ENCODE assay signal across 5 worm cellular contexts in the genomic region with DNA sequence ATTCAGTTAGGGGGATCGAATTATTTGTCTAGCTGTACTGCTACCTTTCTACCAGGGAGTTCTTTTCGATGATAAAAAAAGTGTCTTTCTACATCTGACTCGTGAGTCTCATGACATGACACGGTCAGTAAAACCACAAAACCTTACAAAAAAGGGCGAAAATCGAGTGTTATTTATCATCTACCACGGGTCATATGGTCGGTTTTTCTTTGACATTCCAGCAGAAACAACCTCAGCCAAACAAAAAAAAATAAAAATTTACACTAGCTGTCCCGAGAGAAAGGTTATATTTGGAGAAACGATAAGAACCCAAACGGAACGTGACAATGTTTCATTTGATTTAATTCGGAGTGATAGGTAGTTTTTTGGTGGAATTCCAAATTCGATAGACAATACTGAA.
TF ChIP-seq lines count a peak whose summit lies in the region.

No protein-coding gene starts in this region.

TF ChIP-seq in whole organism, L1 larva, 84 proteins besides CTCF, POLR2A, EP300 and RAD21 (continues in another document):
- TF ChIP-seq unc-130 (tag; optimal IDR thresholded peaks at IDR 0.05; lab: Kevin White, UChicago) (no peak), nhr-47 (tag; optimal IDR thresholded peaks at IDR 0.05; lab: Kevin White, UChicago) (no peak), fkh-10 (GFP tag; optimal IDR thresholded peaks at IDR 0.05; lab: Kevin White, UChicago) (no peak), C16A3.4 (tag; optimal IDR thresholded peaks at IDR 0.05; lab: Kevin White, UChicago) (no peak), lir-3 (tag; optimal IDR thresholded peaks at IDR 0.05; lab: Kevin White, UChicago; ENCODE audit: poor library complexity) (no peak), nhr-11 (tag; optimal IDR thresholded peaks at IDR 0.05; lab: Kevin White, UChicago) (no peak), aha-1 (tag; optimal IDR thresholded peaks at IDR 0.05; lab: Kevin White, UChicago) (no peak), ets-5 (GFP tag; IDR thresholded peaks at IDR 0.05; lab: Robert Waterston, UW) (no peak), vab-15 (tag; optimal IDR thresholded peaks at IDR 0.05; lab: Kevin White, UChicago) (no peak), ceh-90 (tag; optimal IDR thresholded peaks at IDR 0.05; lab: Kevin White, UChicago) (no peak), zip-4 (GFP tag; optimal IDR thresholded peaks at IDR 0.05; lab: Kevin White, UChicago) (no peak), irx-1 (tag; optimal IDR thresholded peaks at IDR 0.05; lab: Kevin White, UChicago) (no peak), nhr-77 (tag; optimal IDR thresholded peaks at IDR 0.05; lab: Kevin White, UChicago) (no peak), pax-3 (tag; optimal IDR thresholded peaks at IDR 0.05; lab: Kevin White, UChicago) (no peak), lin-13 (GFP tag; optimal IDR thresholded peaks at IDR 0.05; lab: Kevin White, UChicago) (no peak), nhr-20 (tag; optimal IDR thresholded peaks at IDR 0.05; lab: Kevin White, UChicago) (peak; percentile 64), sptf-1 (tag; optimal IDR thresholded peaks at IDR 0.05; lab: Kevin White, UChicago) (no peak), sox-4 (tag; optimal IDR thresholded peaks at IDR 0.05; lab: Kevin White, UChicago) (no peak)

TF ChIP-seq in whole organism, L2 larva, 48 proteins besides CTCF, POLR2A, EP300 and RAD21:
- TF ChIP-seq lsy-2 (tag; optimal IDR thresholded peaks at IDR 0.05; lab: Kevin White, UChicago) (no peak), nhr-25 (tag; optimal IDR thresholded peaks at IDR 0.05; lab: Kevin White, UChicago) (peak; percentile 59), gmeb-1 (tag; optimal IDR thresholded peaks at IDR 0.05; lab: Kevin White, UChicago) (peak; percentile 30)

TF ChIP-seq in whole organism, L3 larva, 47 proteins besides CTCF, POLR2A, EP300 and RAD21:
- TF ChIP-seq pha-4 (tag; optimal IDR thresholded peaks at IDR 0.05; lab: Kevin White, UChicago) = peak; percentile 43
- TF ChIP-seq ztf-4 (tag; optimal IDR thresholded peaks at IDR 0.05; lab: Kevin White, UChicago) = no peak

TF ChIP-seq in whole organism, L4 larva, 104 proteins besides CTCF, POLR2A, EP300 and RAD21:
- TF ChIP-seq madf-9 (GFP tag; conservative IDR thresholded peaks at IDR 0.05; lab: Robert Waterston, UW) (no peak), gei-8 (GFP tag; optimal IDR thresholded peaks at IDR 0.05; lab: Kevin White, UChicago) (no peak), cey-2 (tag; optimal IDR thresholded peaks at IDR 0.05; lab: Kevin White, UChicago; ENCODE audit: borderline replicate concordance, insufficient read depth) (peak; percentile 54), egl-43 (GFP tag; IDR thresholded peaks at IDR 0.05; lab: Robert Waterston, UW) (no peak), nhr-28 (tag; optimal IDR thresholded peaks at IDR 0.05; lab: Kevin White, UChicago) (peak; percentile 72), ceh-32 (tag; optimal IDR thresholded peaks at IDR 0.05; lab: Kevin White, UChicago; ENCODE audit: poor library complexity) (no peak), unc-130 (GFP tag; optimal IDR thresholded peaks at IDR 0.05; lab: Kevin White, UChicago) (no peak), ztf-11 (tag; optimal IDR thresholded peaks at IDR 0.05; lab: Kevin White, UChicago) (no peak), php-3 (GFP tag; IDR thresholded peaks at IDR 0.05; lab: Robert Waterston, UW) (no peak), hmg-1.1 (GFP tag; IDR thresholded peaks at IDR 0.05; lab: Robert Waterston, UW) (no peak), nhr-111 (GFP tag; optimal IDR thresholded peaks at IDR 0.05; lab: Kevin White, UChicago) (no peak), snpc-1.2 (GFP tag; IDR thresholded peaks at IDR 0.05; lab: Robert Waterston, UW) (no peak), ceh-20 (GFP tag; IDR thresholded peaks at IDR 0.05; lab: Robert Waterston, UW) (peak; percentile 56; the same call in 1 of the 2 replicates), nhr-6 (tag; optimal IDR thresholded peaks at IDR 0.05; lab: Kevin White, UChicago) (no peak), dve-1 (tag; optimal IDR thresholded peaks at IDR 0.05; lab: Kevin White, UChicago; ENCODE audit: insufficient read depth) (peak; percentile 18), hlh-30 (tag; optimal IDR thresholded peaks at IDR 0.05; lab: Kevin White, UChicago; ENCODE audit: insufficient read depth) (peak; percentile 85), ces-1 (GFP tag; optimal IDR thresholded peaks at IDR 0.05; lab: Kevin White, UChicago) (no peak), daf-16 (GFP tag; optimal IDR thresholded peaks at IDR 0.05; lab: Kevin White, UChicago) (no peak), daf-16 (tag; optimal IDR thresholded peaks at IDR 0.05; lab: Kevin White, UChicago) (no peak), F44E2.7 (GFP tag; IDR thresholded peaks at IDR 0.05; lab: Robert Waterston, UW) (no peak), tra-1 (GFP tag; IDR thresholded peaks at IDR 0.05; lab: Robert Waterston, UW) (peak; percentile 52; the same call in 1 of the 2 replicates), mdl-1 (tag; optimal IDR thresholded peaks at IDR 0.05; lab: Kevin White, UChicago) (peak in 1 of 2 experiments; percentile 7), dmd-6 (GFP tag; IDR thresholded peaks at IDR 0.05; lab: Robert Waterston, UW) (peak; percentile 62), lsy-2 (tag; optimal IDR thresholded peaks at IDR 0.05; lab: Kevin White, UChicago) (no peak), spr-3 (GFP tag; optimal IDR thresholded peaks at IDR 0.05; lab: Kevin White, UChicago) (no peak), nhr-48 (tag; optimal IDR thresholded peaks at IDR 0.05; lab: Kevin White, UChicago) (no peak)

TF ChIP-seq in whole organism, young adult, 124 proteins besides CTCF, POLR2A, EP300 and RAD21:
- no peak for TF ChIP-seq nfya-2 (GFP tag; IDR thresholded peaks at IDR 0.05; lab: Robert Waterston, UW)
- no peak for TF ChIP-seq lir-1 (GFP tag; conservative IDR thresholded peaks at IDR 0.05; lab: Robert Waterston, UW)
- no peak for TF ChIP-seq cebp-1 (GFP tag; IDR thresholded peaks at IDR 0.05; lab: Robert Waterston, UW)
- peak; percentile 49 for TF ChIP-seq cebp-1 (tag; optimal IDR thresholded peaks at IDR 0.05; lab: Kevin White, UChicago)
- no peak for TF ChIP-seq gei-17 (GFP tag; optimal IDR thresholded peaks at IDR 0.05; lab: Kevin White, UChicago)
- TF ChIP-seq lin-40 (tag; optimal IDR thresholded peaks at IDR 0.05; lab: Kevin White, UChicago) = peak; percentile 25
- peak; percentile 15 for TF ChIP-seq somi-1 (GFP tag; optimal IDR thresholded peaks at IDR 0.05; lab: Kevin White, UChicago)
- no peak for TF ChIP-seq nfyb-1 (GFP tag; IDR thresholded peaks at IDR 0.05; lab: Robert Waterston, UW)
- TF ChIP-seq zfh-2 (GFP tag; conservative IDR thresholded peaks at IDR 0.05; lab: Robert Waterston, UW) = no peak
- peak; percentile 52 for TF ChIP-seq ztf-26 (tag; optimal IDR thresholded peaks at IDR 0.05; lab: Kevin White, UChicago)
- no peak for TF ChIP-seq F57C9.4 (tag; optimal IDR thresholded peaks at IDR 0.05; lab: Kevin White, UChicago)
- peak; percentile 78 for TF ChIP-seq K11D2.4 (GFP tag; IDR thresholded peaks at IDR 0.05; lab: Robert Waterston, UW)
- TF ChIP-seq nhr-80 (tag; optimal IDR thresholded peaks at IDR 0.05; lab: Kevin White, UChicago) = peak; percentile 23
